Fruit fly (Drosophila melanogaster) whole organism, embryonic: ENCODE measurements around the gene Cyp4d20.

Experiments
- CG12155 ChIP-seq: fragments of 200-800 bp; sonication (Bioruptor generic); optimal IDR thresholded peaks from 3 replicates; lab custom pipeline; 2016; ENCODE audit warnings: missing biosample characterization, missing genetic modification characterization
- CG32532 ChIP-seq: fragments of 200-800 bp; sonication (Bioruptor generic); IDR thresholded peaks from 2 replicates; pipeline ENCODE4 v1.3.6; 2022; ENCODE audit warnings: missing biosample characterization, missing genetic modification characterization
- CG8478 ChIP-seq: fragments of >200 bp; optimal IDR thresholded peaks from 2 replicates; lab custom pipeline; 2018
- CG9609 ChIP-seq: fragments of 200-800 bp; sonication (Bioruptor generic); optimal IDR thresholded peaks from 3 replicates; lab custom pipeline; 2016; ENCODE audit warnings: missing biosample characterization, missing genetic modification characterization
- MESR4 ChIP-seq: fragments of 200-800 bp; sonication (Bioruptor generic); optimal IDR thresholded peaks from 2 replicates; lab custom pipeline; 2018; ENCODE audit warnings: missing biosample characterization, mild to moderate bottlenecking, missing genetic modification characterization, moderate library complexity
- aop ChIP-seq: fragments of 200-800 bp; sonication (Bioruptor generic); IDR thresholded peaks from 2 replicates; pipeline ENCODE4 v1.3.6; 2022; ENCODE audit warnings: missing biosample characterization, missing genetic modification characterization
- pfk ChIP-seq: fragments of 200-800 bp; sonication (Bioruptor generic); optimal IDR thresholded peaks from 2 replicates; lab custom pipeline; 2018; ENCODE audit warnings: missing biosample characterization, mild to moderate bottlenecking, missing genetic modification characterization, moderate library complexity
- pita ChIP-seq: fragments of 200-800 bp; sonication (Bioruptor generic); optimal IDR thresholded peaks from 2 replicates; lab custom pipeline; 2017; ENCODE audit warnings: missing biosample characterization, mild to moderate bottlenecking, missing genetic modification characterization

DNA sequence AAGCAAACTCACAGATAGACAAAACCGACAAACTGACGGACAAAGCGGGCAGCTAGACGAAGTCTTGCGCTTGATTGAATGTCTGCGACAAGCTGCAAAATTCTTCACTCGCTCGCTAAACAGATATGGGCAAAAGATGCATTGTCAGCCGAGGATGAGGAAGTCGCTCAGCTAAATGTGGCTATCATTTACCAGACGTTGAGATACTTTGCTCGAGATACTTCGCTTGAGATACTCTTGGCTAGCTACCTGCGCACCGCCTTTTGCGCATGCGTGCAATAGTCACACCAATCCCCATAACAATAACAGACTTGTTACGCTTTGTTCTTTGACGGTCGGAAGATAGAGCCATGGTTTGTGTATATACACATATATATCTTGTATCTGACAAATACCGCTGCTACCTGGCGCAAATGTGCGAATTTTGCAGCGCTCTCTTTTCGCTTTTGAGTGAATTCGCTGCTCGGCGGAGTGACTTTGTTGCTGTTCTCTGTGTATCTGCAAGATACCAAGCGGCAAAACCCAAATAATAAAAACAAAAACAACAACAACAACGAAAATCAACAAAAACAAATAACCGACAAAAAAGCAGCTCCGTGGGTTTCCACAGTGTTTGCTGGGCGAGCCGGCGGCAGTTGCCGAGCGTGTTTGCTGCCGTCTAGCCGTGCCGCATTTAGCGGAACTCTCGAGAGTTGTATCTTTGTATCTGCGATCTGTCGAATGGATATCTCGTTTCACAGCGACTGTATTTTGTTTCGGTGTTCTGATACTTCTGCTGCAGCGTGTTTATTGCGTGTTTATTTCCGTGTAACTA is 39.4 kb downstream of the Cyp4d20 start:
- TF ChIP-seq CG32532 (GFP tag; lab: Robert Waterston, UW) (no peak), CG12155 (GFP tag; lab: Kevin White, UChicago) (no peak), MESR4 (GFP tag; lab: Kevin White, UChicago) (no peak), aop (GFP tag; lab: Robert Waterston, UW) (no peak), CG9609 (GFP tag; lab: Kevin White, UChicago) (no peak), CG8478 (no peak), pfk (no peak), pita (no peak)
